Worm (Caenorhabditis elegans): Measurements from ENCODE around the gene spe-27.

- TF ChIP-seq lin-39 (tag; optimal IDR thresholded peaks at IDR 0.05) = no peak
- TF ChIP-seq ztf-11 (tag; optimal IDR thresholded peaks at IDR 0.05) = no peak
- no peak for TF ChIP-seq mdl-1 (tag; optimal IDR thresholded peaks at IDR 0.05)
- TF ChIP-seq nhr-237 (tag; optimal IDR thresholded peaks at IDR 0.05) = no peak
- TF ChIP-seq sma-9 (GFP tag; optimal IDR thresholded peaks at IDR 0.05) = no peak
- no peak for TF ChIP-seq sma-9 (tag; optimal IDR thresholded peaks at IDR 0.05)
- no peak for TF ChIP-seq ztf-1 (GFP tag; conservative IDR thresholded peaks at IDR 0.05)
- no peak for TF ChIP-seq nhr-10 (tag; optimal IDR thresholded peaks at IDR 0.05)
- no peak for TF ChIP-seq skn-1 (tag; optimal IDR thresholded peaks at IDR 0.05)
- no peak for TF ChIP-seq nhr-6 (tag; optimal IDR thresholded peaks at IDR 0.05)
- TF ChIP-seq ztf-4 (tag; optimal IDR thresholded peaks at IDR 0.05) = no peak
- TF ChIP-seq unc-62 (GFP tag; optimal IDR thresholded peaks at IDR 0.05) = no peak
- TF ChIP-seq blmp-1 (tag; optimal IDR thresholded peaks at IDR 0.05; ENCODE audit: insufficient read depth) = no peak
- no peak for TF ChIP-seq lin-13 (GFP tag; optimal IDR thresholded peaks at IDR 0.05)
- no peak for TF ChIP-seq snpc-4 (tag; optimal IDR thresholded peaks at IDR 0.05)
These were observed 25.5 kb upstream of the spe-27 start, which contains the start of gene H04M03.3 for ce11 chrIV:5891265-5891664.
